Worm (Caenorhabditis elegans) whole organism, midembryonic: Measurements from ENCODE around the gene eif-2Balpha.

Experiments used
- T22C8.4 ChIP-seq: fragments of 200-800 bp; sonication (Bioruptor generic); IDR thresholded peaks from 2 replicates; pipeline ENCODE4 v1.3.6; 2022; ENCODE audit warnings: missing genetic modification characterization, missing compliant biosample characterization
- cog-1 ChIP-seq: sonication (generic microtip); optimal IDR thresholded peaks from 2 replicates; lab custom pipeline; 2016; ENCODE audit warnings: missing genetic modification characterization, missing compliant biosample characterization
- flt-1 ChIP-seq: fragments of 200-800 bp; sonication (Bioruptor generic); IDR thresholded peaks from 2 replicates; pipeline ENCODE4 v1.3.6; 2022; ENCODE audit warnings: missing genetic modification characterization, missing compliant biosample characterization
- klf-2 ChIP-seq: fragments of 200-800 bp; sonication (Bioruptor generic); conservative IDR thresholded peaks from 2 replicates; pipeline ENCODE4 v1.3.6; 2022; ENCODE audit warnings: missing genetic modification reagents, missing genetic modification characterization, missing compliant biosample characterization
- med-1 ChIP-seq: sonication (generic microtip); optimal IDR thresholded peaks from 2 replicates; lab custom pipeline; 2017; ENCODE audit warnings: missing genetic modification characterization, mild to moderate bottlenecking, missing compliant biosample characterization, antibody characterized with exemption, missing genetic modification reagents; ENCODE audit not compliant: insufficient read depth
- ref-1 ChIP-seq: fragments of 200-800 bp; sonication (Bioruptor generic); conservative IDR thresholded peaks from 2 replicates; pipeline ENCODE4 v1.3.6; 2022; ENCODE audit warnings: missing genetic modification reagents, missing genetic modification characterization, missing compliant biosample characterization
- tab-1 ChIP-seq: fragments of 200-800 bp; sonication (Bioruptor generic); IDR thresholded peaks from 2 replicates; pipeline ENCODE4 v1.3.6; 2022; ENCODE audit warnings: missing genetic modification characterization, missing compliant biosample characterization
- ztf-23 ChIP-seq: fragments of 200-800 bp; sonication (Bioruptor generic); IDR thresholded peaks from 2 replicates; pipeline ENCODE4 v1.3.6; 2022; ENCODE audit warnings: missing genetic modification reagents, missing genetic modification characterization, missing compliant biosample characterization
- ztf-29 ChIP-seq: fragments of 200-800 bp; sonication (Bioruptor generic); IDR thresholded peaks from 2 replicates; pipeline ENCODE4 v1.3.6; 2022; ENCODE audit warnings: missing genetic modification reagents, missing genetic modification characterization, missing compliant biosample characterization

eif-2Balpha gene

ce11 chrIII:9509764-9510370 lies 33.1 kb upstream of the eif-2Balpha start:
- no peak for TF ChIP-seq flt-1 (GFP tag; lab: Robert Waterston, UW)

- TF ChIP-seq ref-1 (no peak), T22C8.4 (GFP tag; lab: Robert Waterston, UW) (no peak), klf-2 (no peak), tab-1 (no peak), flt-1 (GFP tag; lab: Robert Waterston, UW) (no peak), med-1 (no peak), ztf-29 (GFP tag; lab: Robert Waterston, UW) (no peak), ztf-23 (no peak), cog-1 (no peak)
Observed at ce11 chrIII:9511055-9511520, 31.8 kb upstream of the eif-2Balpha start, which contains the start of gene F55H2.5. Gene F55H2.5, plus strand, starts transcription at chrIII:9511470.

- TF ChIP-seq tab-1 (no peak), ztf-29 (GFP tag; lab: Robert Waterston, UW) (no peak), T22C8.4 (GFP tag; lab: Robert Waterston, UW) (no peak), med-1 (no peak), cog-1 (no peak), klf-2 (no peak), ref-1 (no peak), ztf-23 (no peak), flt-1 (GFP tag; lab: Robert Waterston, UW) (no peak)
Observed at ce11 chrIII:9511660-9512059, 31.3 kb upstream of the eif-2Balpha start.

ce11 chrIII:9513006-9513405 lies 29.9 kb upstream of the eif-2Balpha start:
- TF ChIP-seq flt-1 (GFP tag; lab: Robert Waterston, UW) = no peak
- no peak for TF ChIP-seq klf-2
- no peak for TF ChIP-seq med-1
- no peak for TF ChIP-seq cog-1
- no peak for TF ChIP-seq ref-1

- TF ChIP-seq T22C8.4 (GFP tag; lab: Robert Waterston, UW) (no peak), tab-1 (no peak), ztf-29 (GFP tag; lab: Robert Waterston, UW) (no peak), flt-1 (GFP tag; lab: Robert Waterston, UW) (no peak), klf-2 (no peak), med-1 (no peak), ref-1 (no peak), cog-1 (no peak), ztf-23 (no peak)
Observed at ce11 chrIII:9513569-9513968, 29.4 kb upstream of the eif-2Balpha start, which contains the start of gene F55H2.8. Gene F55H2.8, plus strand, starts transcription at chrIII:9513869.

ce11 chrIII:9516148-9516547 lies 26.8 kb upstream of the eif-2Balpha start, which contains the start of gene F55H2.7:
Gene F55H2.7, minus strand, starts transcription at chrIII:9516248.
- no peak for TF ChIP-seq klf-2
- no peak for TF ChIP-seq ref-1
- no peak for TF ChIP-seq flt-1 (GFP tag; lab: Robert Waterston, UW)
- TF ChIP-seq ztf-29 (GFP tag; lab: Robert Waterston, UW) = no peak
- TF ChIP-seq tab-1 = no peak
- no peak for TF ChIP-seq cog-1
- no peak for TF ChIP-seq T22C8.4 (GFP tag; lab: Robert Waterston, UW)
- TF ChIP-seq ztf-23 = no peak
- no peak for TF ChIP-seq med-1

ce11 chrIII:9521410-9522090 lies 21.4 kb upstream of the eif-2Balpha start, which contains the start of the genes clu-1 and prp-40:
Gene clu-1, minus strand, starts transcription at chrIII:9521460.
Gene prp-40, plus strand, starts transcription at chrIII:9522075.
- TF ChIP-seq tab-1 (no peak), ref-1 (no peak), med-1 (no peak), cog-1 (peak; percentile 63)

- TF ChIP-seq ztf-23 = 0 out of 2 replicates have a peak, but pooled peaks have one; percentile 62
- TF ChIP-seq flt-1 (GFP tag; lab: Robert Waterston, UW) = peak; percentile 49
- TF ChIP-seq ztf-29 (GFP tag; lab: Robert Waterston, UW) = no peak
- TF ChIP-seq tab-1 = no peak
Observed at ce11 chrIII:9523581-9523980, 19.3 kb upstream of the eif-2Balpha start, which contains the start of gene mrps-23. Gene mrps-23, minus strand, starts transcription at chrIII:9523672.

ce11 chrIII:9525252-9525651 lies 17.7 kb upstream of the eif-2Balpha start, which contains the start of gene trpp-3:
Gene trpp-3, plus strand, starts transcription at chrIII:9525552.
- TF ChIP-seq ref-1 = no peak
- TF ChIP-seq klf-2 = no peak
- TF ChIP-seq flt-1 (GFP tag; lab: Robert Waterston, UW) = no peak

- TF ChIP-seq tab-1 = no peak
- no peak for TF ChIP-seq ztf-29 (GFP tag; lab: Robert Waterston, UW)
- TF ChIP-seq ztf-23 = no peak
- no peak for TF ChIP-seq cog-1
- no peak for TF ChIP-seq T22C8.4 (GFP tag; lab: Robert Waterston, UW)
- no peak for TF ChIP-seq klf-2
- no peak for TF ChIP-seq ref-1
Observed at ce11 chrIII:9526851-9527250, 16.1 kb upstream of the eif-2Balpha start, which contains the start of gene ZK1098.6. Gene ZK1098.6, plus strand, starts transcription at chrIII:9527151.

ce11 chrIII:9528824-9529223 lies 14.1 kb upstream of the eif-2Balpha start, which contains the start of gene ZK1098.2:
Gene ZK1098.2, plus strand, starts transcription at chrIII:9529159.
- TF ChIP-seq ref-1 (no peak), T22C8.4 (GFP tag; lab: Robert Waterston, UW) (peak; percentile 38; the same call in 1 of the 2 replicates), cog-1 (no peak), tab-1 (no peak), ztf-29 (GFP tag; lab: Robert Waterston, UW) (no peak), flt-1 (GFP tag; lab: Robert Waterston, UW) (no peak)
